Worm (Caenorhabditis elegans) whole organism, midembryonic: ENCODE measurements around the gene pde-3.

Experiments
- flt-1 ChIP-seq: fragments of 200-800 bp; sonication (Bioruptor generic); IDR thresholded peaks from 2 replicates; pipeline ENCODE4 v1.3.6; 2022; ENCODE audit warnings: missing genetic modification characterization, missing compliant biosample characterization
- med-1 ChIP-seq: sonication (generic microtip); optimal IDR thresholded peaks from 2 replicates; lab custom pipeline; 2017; ENCODE audit warnings: missing genetic modification characterization, mild to moderate bottlenecking, missing compliant biosample characterization, antibody characterized with exemption, missing genetic modification reagents; ENCODE audit not compliant: insufficient read depth
- ref-1 ChIP-seq: fragments of 200-800 bp; sonication (Bioruptor generic); conservative IDR thresholded peaks from 2 replicates; pipeline ENCODE4 v1.3.6; 2022; ENCODE audit warnings: missing genetic modification reagents, missing genetic modification characterization, missing compliant biosample characterization
- ztf-23 ChIP-seq: fragments of 200-800 bp; sonication (Bioruptor generic); IDR thresholded peaks from 2 replicates; pipeline ENCODE4 v1.3.6; 2022; ENCODE audit warnings: missing genetic modification reagents, missing genetic modification characterization, missing compliant biosample characterization
- ztf-29 ChIP-seq: fragments of 200-800 bp; sonication (Bioruptor generic); IDR thresholded peaks from 2 replicates; pipeline ENCODE4 v1.3.6; 2022; ENCODE audit warnings: missing genetic modification reagents, missing genetic modification characterization, missing compliant biosample characterization

DNA sequence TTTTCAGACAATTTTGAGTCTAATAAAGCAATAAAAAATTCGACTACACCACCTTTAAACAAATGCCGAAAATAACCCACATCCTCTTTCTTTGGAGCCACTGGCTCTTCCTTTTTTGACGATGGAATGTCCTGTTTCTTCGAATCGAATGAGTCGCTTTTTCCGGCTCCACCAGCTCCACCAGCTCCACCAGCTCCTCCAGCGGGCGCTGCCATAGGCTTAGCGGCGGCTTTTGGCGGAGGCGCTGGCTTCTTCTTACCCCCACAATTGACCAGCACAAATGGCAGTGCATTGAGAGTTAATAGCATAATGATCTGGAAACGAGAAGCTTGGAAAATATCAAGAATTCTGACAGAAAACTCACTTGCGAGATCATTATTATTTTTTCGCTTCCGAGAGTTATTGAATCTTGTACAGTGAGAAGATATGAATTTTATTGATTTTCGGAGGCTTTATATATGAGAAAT lies 42.7 kb upstream of the pde-3 start, which contains the start of gene Y53F4A.2:
- no peak for TF ChIP-seq ztf-23
- TF ChIP-seq med-1 (GFP tag; lab: Kevin White, UChicago), result no peak
- TF ChIP-seq ref-1 (GFP tag; lab: Robert Waterston, UW), result no peak
- no peak for TF ChIP-seq flt-1 (GFP tag; lab: Robert Waterston, UW)
- no peak for TF ChIP-seq ztf-29 (GFP tag; lab: Robert Waterston, UW)
